Fruit fly (Drosophila melanogaster) whole organism, pupa: ENCODE results near the gene CG43091.

Source experiments
- CG10348 ChIP-seq: fragments of 200-800 bp; sonication (Bioruptor generic); IDR thresholded peaks from 2 replicates; pipeline ENCODE4 v1.3.6; 2022; ENCODE audit warnings: missing biosample characterization, missing genetic modification characterization
- CG13204 ChIP-seq: fragments of 200-800 bp; sonication (Bioruptor generic); optimal IDR thresholded peaks from 2 replicates; lab custom pipeline; 2018; ENCODE audit warnings: missing biosample characterization, mild to moderate bottlenecking, missing genetic modification characterization, moderate library complexity
- CG17806 ChIP-seq: fragments of 200-800 bp; sonication (Bioruptor generic); optimal IDR thresholded peaks from 2 replicates; lab custom pipeline; 2018; ENCODE audit warnings: missing biosample characterization, mild to moderate bottlenecking, missing genetic modification characterization, moderate library complexity
- CG32121 ChIP-seq: fragments of 200-800 bp; sonication (Bioruptor generic); IDR thresholded peaks from 2 replicates; pipeline ENCODE4 v1.3.6; 2022; ENCODE audit warnings: missing biosample characterization, missing genetic modification characterization
- CG4496 ChIP-seq: fragments of 200-800 bp; sonication (Bioruptor generic); IDR thresholded peaks from 3 replicates; pipeline ENCODE4 v1.3.6; 2022; ENCODE audit warnings: missing biosample characterization, missing genetic modification characterization
- CG8159 ChIP-seq: fragments of 200-800 bp; sonication (Bioruptor generic); optimal IDR thresholded peaks from 3 replicates; lab custom pipeline; 2018; ENCODE audit warnings: missing biosample characterization, mild to moderate bottlenecking, missing genetic modification characterization, moderate library complexity
- D1 ChIP-seq: fragments of 200-800 bp; sonication (Bioruptor generic); optimal IDR thresholded peaks from 2 replicates; lab custom pipeline; 2018; ENCODE audit warnings: missing biosample characterization, mild to moderate bottlenecking, missing genetic modification characterization, moderate library complexity
- EcR ChIP-seq: fragments of 200-800 bp; sonication (Bioruptor generic); optimal IDR thresholded peaks from 3 replicates; lab custom pipeline; 2019; ENCODE audit warnings: missing biosample characterization, missing genetic modification characterization, mild to moderate bottlenecking, moderate library complexity, missing genetic modification reagents
- Ets98B ChIP-seq: fragments of 200-800 bp; sonication (Bioruptor generic); IDR thresholded peaks from 2 replicates; pipeline ENCODE4 v1.3.6; 2022; ENCODE audit warnings: missing biosample characterization, missing genetic modification characterization
- Pif1A ChIP-seq: fragments of 200-800 bp; sonication (Bioruptor generic); optimal IDR thresholded peaks from 3 replicates; lab custom pipeline; 2016; ENCODE audit warnings: missing biosample characterization, missing genetic modification characterization
- Pif1B ChIP-seq: fragments of 200-800 bp; sonication (Bioruptor generic); optimal IDR thresholded peaks from 3 replicates; lab custom pipeline; 2016; ENCODE audit warnings: missing biosample characterization, missing genetic modification characterization
- fd96Ca ChIP-seq: fragments of 200-800 bp; sonication (Bioruptor generic); IDR thresholded peaks from 3 replicates; pipeline ENCODE4 v1.3.6; 2022; ENCODE audit warnings: missing biosample characterization, missing genetic modification characterization
- rn ChIP-seq: fragments of 200-800 bp; sonication (Bioruptor generic); IDR thresholded peaks from 2 replicates; pipeline ENCODE4 v1.3.6; 2022; ENCODE audit warnings: missing biosample characterization, missing genetic modification characterization

dm6 chr3R:22748956-22749355, 19.6 kb downstream of the CG43091 start, which contains the start of gene CG31139:
- no peak for TF ChIP-seq CG17806
- no peak for TF ChIP-seq rn (GFP tag; lab: Robert Waterston, UW)
- no peak for TF ChIP-seq Pif1B (GFP tag; lab: Kevin White, UChicago)
- no peak for TF ChIP-seq Ets98B (GFP tag; lab: Robert Waterston, UW)
- TF ChIP-seq EcR (GFP tag; lab: Kevin White, UChicago): no peak
- no peak for TF ChIP-seq CG13204 (GFP tag; lab: Kevin White, UChicago)
- no peak for TF ChIP-seq Pif1A (GFP tag; lab: Kevin White, UChicago)
- no peak for TF ChIP-seq CG4496
- no peak for TF ChIP-seq CG8159 (tag; lab: Kevin White, UChicago)
- no peak for TF ChIP-seq CG10348
- no peak for TF ChIP-seq D1 (tag; lab: Kevin White, UChicago)
- no peak for TF ChIP-seq fd96Ca (GFP tag; lab: Robert Waterston, UW)
- no peak for TF ChIP-seq CG32121 (GFP tag; lab: Robert Waterston, UW)
